Fruit fly (Drosophila melanogaster) whole organism: ENCODE data around the gene CG15036.

Experiments used
- CG8478 ChIP-seq: fragments of >200 bp; optimal IDR thresholded peaks from 2 replicates; lab custom pipeline; 2018; ENCODE audit warnings: inconsistent platforms
- Dll ChIP-seq: fragments of >200 bp; optimal IDR thresholded peaks from 2 replicates; lab custom pipeline; 2017
- EcR ChIP-seq, 2 experiments: fragments of >200 bp; optimal IDR thresholded peaks; 2 replicates each; lab custom pipeline; 2017; ENCODE audit warnings: missing biosample characterization in 2 of 2, missing genetic modification characterization in 2 of 2, missing genetic modification reagents in 2 of 2
- pan ChIP-seq: fragments of >200 bp; optimal IDR thresholded peaks from 2 replicates; lab custom pipeline; 2017
- psq ChIP-seq: fragments of >200 bp; optimal IDR thresholded peaks from 2 replicates; lab custom pipeline; 2017

DNA sequence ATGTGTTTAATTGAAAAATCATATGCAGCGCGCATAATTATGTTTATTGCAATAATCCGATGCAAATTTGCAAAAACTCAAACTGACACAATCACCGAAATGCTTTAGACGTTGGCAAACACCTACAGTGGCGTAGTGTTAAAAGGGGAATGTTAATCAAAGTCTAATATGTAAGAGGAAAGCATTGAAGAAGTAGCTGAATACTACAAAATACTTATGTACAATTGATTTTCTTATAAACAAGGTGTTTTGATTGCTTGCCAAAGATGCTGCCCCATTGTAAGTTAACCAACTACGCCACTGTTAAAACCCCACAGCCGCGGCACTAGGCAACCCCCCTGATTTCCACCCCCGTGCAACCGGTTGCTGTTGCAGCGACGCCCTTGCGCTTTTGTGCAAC lies 45.1 kb downstream of the CG15036 start:
- TF ChIP-seq EcR (GFP tag; optimal IDR thresholded peaks at IDR 0.05; lab: Kevin White, UChicago) (no peak), Dll (lab: Kevin White, UChicago) (no peak), pan (lab: Kevin White, UChicago) (no peak), psq (lab: Kevin White, UChicago) (no peak), CG8478 (lab: Kevin White, UChicago) (no peak)
